Worm (Caenorhabditis elegans) whole organism, L4/young adult: ENCODE measurements around the gene srj-37.

Source experiments
- W03F9.2 ChIP-seq: fragments of 150-350 bp; optimal IDR thresholded peaks from 2 replicates; lab custom pipeline; 2014; ENCODE audit warnings: missing biosample characterization, missing genetic modification characterization
- dao-5 ChIP-seq: sonication (generic microtip); optimal IDR thresholded peaks from 2 replicates; lab custom pipeline; 2016; ENCODE audit warnings: missing genotype, missing genetic modification characterization, moderate library complexity, missing compliant biosample characterization
- him-1 ChIP-seq: sonication (generic microtip); optimal IDR thresholded peaks from 2 replicates; lab custom pipeline; 2016; ENCODE audit warnings: missing genotype, missing genetic modification reagents, missing genetic modification characterization, missing compliant biosample characterization

- no peak for TF ChIP-seq dao-5 (tag; lab: Kevin White, UChicago)
- TF ChIP-seq him-1 (tag; lab: Kevin White, UChicago), result no peak
- TF ChIP-seq W03F9.2 (tag; lab: Kevin White, UChicago), result no peak
These were observed 45.4 kb downstream of the srj-37 start, which contains the start of gene F31F4.1 for ce11 chrV:683858-684257.
